Worm (Caenorhabditis elegans): ENCODE measurements around the gene rgef-1.

- TF ChIP-seq R02D3.7 (tag; optimal IDR thresholded peaks at IDR 0.05) (no peak), nhr-42 (GFP tag; IDR thresholded peaks at IDR 0.05) (no peak), ces-1 (GFP tag; optimal IDR thresholded peaks at IDR 0.05) (no peak), fkh-10 (GFP tag; optimal IDR thresholded peaks at IDR 0.05) (no peak), zag-1 (tag; optimal IDR thresholded peaks at IDR 0.05) (no peak), pha-4 (GFP tag; IDR thresholded peaks at IDR 0.05) (no peak), pha-4 (tag; optimal IDR thresholded peaks at IDR 0.05) (no peak), ceh-82 (tag; optimal IDR thresholded peaks at IDR 0.05) (no peak), snpc-4 (tag; optimal IDR thresholded peaks at IDR 0.05) (no peak), egl-27 (tag; optimal IDR thresholded peaks at IDR 0.05) (no peak), ztf-11 (tag; optimal IDR thresholded peaks at IDR 0.05) (no peak)
Measured at ce11 chrV:9531477-9531876, 30.0 kb downstream of the rgef-1 start, which contains the start of the genes C50F4.10 and pfk-1.2.

Data from whole organism, L4 larva.